Fruit fly (Drosophila melanogaster) whole organism, embryonic: ENCODE data around the gene ovm.
A peak's percentile ranks its signal among the peaks of the same experiment; 100 is the strongest.

Experiments used
- CG10147 ChIP-seq: fragments of 200-800 bp; sonication (Bioruptor generic); optimal IDR thresholded peaks from 2 replicates; lab custom pipeline; 2019; ENCODE audit warnings: missing biosample characterization, mild to moderate bottlenecking, missing genetic modification characterization, moderate library complexity
- CG10366 ChIP-seq: fragments of 200-800 bp; sonication (Bioruptor generic); IDR thresholded peaks from 2 replicates; pipeline ENCODE4 v1.3.6; 2022; ENCODE audit warnings: missing biosample characterization, missing genetic modification characterization
- CG10431 ChIP-seq: fragments of 200-800 bp; sonication (Bioruptor generic); optimal IDR thresholded peaks from 3 replicates; lab custom pipeline; 2018; ENCODE audit warnings: missing biosample characterization, mild to moderate bottlenecking, missing genetic modification characterization
- CG11398 ChIP-seq: fragments of 200-800 bp; sonication (Bioruptor generic); optimal IDR thresholded peaks from 2 replicates; lab custom pipeline; 2016; ENCODE audit warnings: missing biosample characterization, missing genetic modification characterization
- CG11723 ChIP-seq: fragments of 200-800 bp; sonication (Bioruptor generic); optimal IDR thresholded peaks from 2 replicates; lab custom pipeline; 2017; ENCODE audit warnings: missing biosample characterization, mild to moderate bottlenecking, missing genetic modification characterization
- CG12769 ChIP-seq: fragments of 200-800 bp; sonication (Bioruptor generic); optimal IDR thresholded peaks from 2 replicates; lab custom pipeline; 2019; ENCODE audit warnings: missing biosample characterization, mild to moderate bottlenecking, missing genetic modification characterization, moderate library complexity
- CG13624 ChIP-seq: fragments of 200-800 bp; sonication (Bioruptor generic); optimal IDR thresholded peaks from 2 replicates; lab custom pipeline; 2016; ENCODE audit warnings: missing biosample characterization, missing genetic modification characterization
- CG1647 ChIP-seq: fragments of 200-800 bp; sonication (Bioruptor generic); optimal IDR thresholded peaks from 3 replicates; lab custom pipeline; 2016; ENCODE audit warnings: missing biosample characterization, missing genetic modification characterization
- CG17385 ChIP-seq: fragments of 200-800 bp; sonication (Bioruptor generic); optimal IDR thresholded peaks from 3 replicates; lab custom pipeline; 2018; ENCODE audit warnings: missing biosample characterization, mild to moderate bottlenecking, missing genetic modification characterization
- CG18599 ChIP-seq: fragments of 200-800 bp; sonication (Bioruptor generic); optimal IDR thresholded peaks from 3 replicates; lab custom pipeline; 2017; ENCODE audit warnings: missing biosample characterization, missing genetic modification characterization, mild to moderate bottlenecking, moderate library complexity, missing genetic modification reagents
- CG18764 ChIP-seq: fragments of 200-800 bp; sonication (Bioruptor generic); optimal IDR thresholded peaks from 3 replicates; lab custom pipeline; 2016; ENCODE audit warnings: missing biosample characterization, missing genetic modification characterization
- CG2116 ChIP-seq: fragments of 200-800 bp; sonication (Bioruptor generic); optimal IDR thresholded peaks from 3 replicates; lab custom pipeline; 2018; ENCODE audit warnings: missing biosample characterization, mild to moderate bottlenecking, missing genetic modification characterization
- CG2889 ChIP-seq: fragments of 200-800 bp; sonication (Bioruptor generic); IDR thresholded peaks from 3 replicates; pipeline ENCODE4 v1.3.6; 2022; ENCODE audit warnings: missing biosample characterization, missing genetic modification characterization
- CG3163 ChIP-seq: fragments of 200-800 bp; sonication (Bioruptor generic); optimal IDR thresholded peaks from 3 replicates; lab custom pipeline; 2016; ENCODE audit warnings: missing biosample characterization, missing genetic modification characterization
- CG3407 ChIP-seq: fragments of 200-800 bp; sonication (Bioruptor generic); optimal IDR thresholded peaks from 2 replicates; lab custom pipeline; 2018; ENCODE audit warnings: missing biosample characterization, mild to moderate bottlenecking, missing genetic modification characterization
- CG6175 ChIP-seq: fragments of 200-800 bp; sonication (Bioruptor generic); IDR thresholded peaks from 3 replicates; pipeline ENCODE4 v1.3.6; 2022; ENCODE audit warnings: missing biosample characterization, missing genetic modification characterization
- CG6254 ChIP-seq: fragments of 200-800 bp; sonication (Bioruptor generic); optimal IDR thresholded peaks from 3 replicates; lab custom pipeline; 2017; ENCODE audit warnings: mild to moderate bottlenecking, missing biosample characterization, missing genetic modification reagents, missing genetic modification characterization
- CG6854 ChIP-seq: fragments of 200-800 bp; sonication (Bioruptor generic); optimal IDR thresholded peaks from 3 replicates; lab custom pipeline; 2017; ENCODE audit warnings: missing biosample characterization, mild to moderate bottlenecking, missing genetic modification characterization
- CG7987 ChIP-seq: fragments of 200-800 bp; sonication (Bioruptor generic); optimal IDR thresholded peaks from 2 replicates; lab custom pipeline; 2018; ENCODE audit warnings: missing biosample characterization, mild to moderate bottlenecking, missing genetic modification characterization, moderate library complexity
- CG9797 ChIP-seq: fragments of 200-800 bp; sonication (Bioruptor generic); optimal IDR thresholded peaks from 3 replicates; lab custom pipeline; 2018; ENCODE audit warnings: missing biosample characterization, mild to moderate bottlenecking, missing genetic modification characterization
- Deaf1 ChIP-seq: fragments of 200-800 bp; optimal IDR thresholded peaks from 3 replicates; lab custom pipeline; 2019; ENCODE audit warnings: missing biosample characterization, mild to moderate bottlenecking, missing genetic modification characterization, moderate library complexity
- Eip74EF ChIP-seq, 2 experiments: fragments of 200-800 bp in 1 of 2; fragments of >200 bp in 1 of 2; sonication (Bioruptor generic) in 1 of 2; optimal IDR thresholded peaks; 2 replicates each; lab custom pipeline; 2017 to 2019; ENCODE audit warnings: missing biosample characterization in 2 of 2, missing genetic modification characterization in 2 of 2, mild to moderate bottlenecking in 1 of 2, moderate library complexity in 1 of 2
- Hmr ChIP-seq: fragments of 200-800 bp; sonication (Bioruptor generic); optimal IDR thresholded peaks from 3 replicates; lab custom pipeline; 2017; ENCODE audit warnings: mild to moderate bottlenecking, missing biosample characterization, missing genetic modification reagents, missing genetic modification characterization
- Lim3 ChIP-seq: fragments of 200-800 bp; sonication (Bioruptor generic); IDR thresholded peaks from 2 replicates; pipeline ENCODE4 v1.3.6; 2022; ENCODE audit warnings: missing biosample characterization, missing genetic modification characterization
- Med ChIP-seq: fragments of 200-800 bp; sonication (Bioruptor generic); peaks from one replicate; lab custom pipeline; 2016; ENCODE audit warnings: missing biosample characterization, missing genetic modification characterization, mild to moderate bottlenecking, inconsistent platforms, moderate library complexity
- Mes4 ChIP-seq: fragments of 200-800 bp; sonication (Bioruptor generic); optimal IDR thresholded peaks from 2 replicates; lab custom pipeline; 2016; ENCODE audit warnings: missing biosample characterization, missing genetic modification characterization
- Neu2 ChIP-seq: fragments of 200-800 bp; sonication (Bioruptor generic); optimal IDR thresholded peaks from 3 replicates; lab custom pipeline; 2016; ENCODE audit warnings: missing biosample characterization, missing genetic modification characterization, borderline replicate concordance
- Oaz ChIP-seq: fragments of 200-800 bp; sonication (Bioruptor generic); IDR thresholded peaks from 2 replicates; pipeline ENCODE4 v1.3.6; 2022; ENCODE audit warnings: missing biosample characterization, missing genetic modification characterization
- Poxn ChIP-seq: fragments of 200-800 bp; sonication (Bioruptor generic); IDR thresholded peaks from 2 replicates; pipeline ENCODE4 v1.3.6; 2022; ENCODE audit warnings: missing biosample characterization, missing genetic modification characterization
- Sox102F ChIP-seq: fragments of 200-800 bp; sonication (Bioruptor generic); optimal IDR thresholded peaks from 2 replicates; lab custom pipeline; 2018; ENCODE audit warnings: missing biosample characterization, mild to moderate bottlenecking, missing genetic modification characterization, moderate library complexity
- bowl ChIP-seq: fragments of 200-800 bp; sonication (Bioruptor generic); IDR thresholded peaks from 2 replicates; pipeline ENCODE4 v1.3.6; 2022; ENCODE audit warnings: missing biosample characterization, missing genetic modification characterization
- chinmo ChIP-seq: fragments of 200-800 bp; sonication (Bioruptor generic); IDR thresholded peaks from 4 replicates; pipeline ENCODE4 v1.3.6; 2022; ENCODE audit warnings: missing biosample characterization, missing genetic modification characterization; ENCODE audit not compliant: partially characterized antibody
- dati ChIP-seq: fragments of 200-800 bp; sonication (Bioruptor generic); IDR thresholded peaks from 2 replicates; pipeline ENCODE4 v1.3.6; 2022; ENCODE audit warnings: missing biosample characterization, missing genetic modification characterization
- dmrt99B ChIP-seq: fragments of 200-800 bp; sonication (Bioruptor generic); optimal IDR thresholded peaks from 2 replicates; lab custom pipeline; 2018; ENCODE audit warnings: missing biosample characterization, mild to moderate bottlenecking, missing genetic modification characterization, moderate library complexity
- ftz-f1 ChIP-seq: fragments of 200-800 bp; sonication (Bioruptor generic); optimal IDR thresholded peaks from 2 replicates; lab custom pipeline; 2016; ENCODE audit warnings: missing biosample characterization, missing genetic modification characterization
- grn ChIP-seq: fragments of 200-800 bp; sonication (Bioruptor generic); optimal IDR thresholded peaks from 3 replicates; lab custom pipeline; 2017; ENCODE audit warnings: missing biosample characterization, missing genetic modification characterization
- hkb ChIP-seq, 2 experiments: fragments of 200-800 bp in 1 of 2; fragments of >200 bp in 1 of 2; sonication (Bioruptor generic) in 1 of 2; IDR thresholded peaks in 1 of 2; optimal IDR thresholded peaks in 1 of 2; 2 replicates each; pipeline versions ENCODE4 v1.3.6 to Lab custom; 2017 to 2022; ENCODE audit warnings: missing biosample characterization in 1 of 2, missing genetic modification characterization in 1 of 2
- knrl ChIP-seq: fragments of 200-800 bp; sonication (Bioruptor generic); IDR thresholded peaks from 3 replicates; pipeline ENCODE4 v1.3.6; 2022; ENCODE audit warnings: missing biosample characterization, missing genetic modification characterization; ENCODE audit not compliant: partially characterized antibody
- maf-S ChIP-seq: fragments of 200-800 bp; sonication (Bioruptor generic); optimal IDR thresholded peaks from 2 replicates; lab custom pipeline; 2016; ENCODE audit warnings: missing biosample characterization, missing genetic modification characterization
- nerfin-2 ChIP-seq: fragments of 200-800 bp; sonication (Bioruptor generic); IDR thresholded peaks from 2 replicates; pipeline ENCODE4 v1.3.6; 2022; ENCODE audit warnings: missing biosample characterization, missing genetic modification characterization; ENCODE audit not compliant: partially characterized antibody
- onecut ChIP-seq: fragments of 200-800 bp; sonication (Bioruptor generic); IDR thresholded peaks from 2 replicates; pipeline ENCODE4 v1.3.6; 2022; ENCODE audit warnings: missing biosample characterization, missing genetic modification characterization
- org-1 ChIP-seq: fragments of 200-800 bp; sonication (Bioruptor generic); optimal IDR thresholded peaks from 2 replicates; lab custom pipeline; 2017; ENCODE audit warnings: missing biosample characterization, missing genetic modification characterization
- pum ChIP-seq: fragments of 200-800 bp; sonication (Bioruptor generic); optimal IDR thresholded peaks from 2 replicates; lab custom pipeline; 2016; ENCODE audit warnings: missing biosample characterization, missing genetic modification characterization
- run ChIP-seq: fragments of 200-800 bp; sonication (Bioruptor generic); optimal IDR thresholded peaks from 3 replicates; lab custom pipeline; 2018; ENCODE audit warnings: missing biosample characterization, mild to moderate bottlenecking, missing genetic modification characterization
- sens-2 ChIP-seq: fragments of 200-800 bp; sonication (Bioruptor generic); IDR thresholded peaks from 2 replicates; pipeline ENCODE4 v1.3.6; 2022; ENCODE audit warnings: missing biosample characterization, missing genetic modification characterization
- so ChIP-seq: fragments of 200-800 bp; sonication (Bioruptor generic); IDR thresholded peaks from 3 replicates; pipeline ENCODE4 v1.3.6; 2022; ENCODE audit warnings: missing biosample characterization, missing genetic modification characterization
- sob ChIP-seq: fragments of 200-800 bp; sonication (Bioruptor generic); IDR thresholded peaks from 2 replicates; pipeline ENCODE4 v1.3.6; 2022; ENCODE audit warnings: missing biosample characterization, missing genetic modification characterization
- sug ChIP-seq: fragments of 200-800 bp; optimal IDR thresholded peaks from 2 replicates; lab custom pipeline; 2019; ENCODE audit warnings: missing biosample characterization, mild to moderate bottlenecking, missing genetic modification characterization, moderate library complexity
- tll ChIP-seq, 2 experiments: fragments of 200-800 bp in 1 of 2; fragments of >200 bp in 1 of 2; sonication (Bioruptor generic) in 1 of 2; optimal IDR thresholded peaks; 2 replicates each; lab custom pipeline; 2017 to 2019; ENCODE audit warnings: missing biosample characterization in 2 of 2, missing genetic modification characterization in 2 of 2, mild to moderate bottlenecking in 1 of 2, moderate library complexity in 1 of 2
- vnd ChIP-seq: fragments of 200-800 bp; sonication (Bioruptor generic); IDR thresholded peaks from 3 replicates; pipeline ENCODE4 v1.3.6; 2022; ENCODE audit warnings: missing biosample characterization, missing genetic modification characterization; ENCODE audit not compliant: partially characterized antibody

The ovm gene

dm6 chr2L:114429-114828 is 26.4 kb downstream of the ovm start, which contains the start of gene ND-15 (continued):
- TF ChIP-seq CG12769 (tag; lab: Kevin White, UChicago), result peak; percentile 74
- no peak for TF ChIP-seq Eip74EF (GFP tag; optimal IDR thresholded peaks at IDR 0.05; lab: Kevin White, UChicago)
- peak; percentile 84; the same call in 2 of the 4 replicates for TF ChIP-seq chinmo (GFP tag; lab: Robert Waterston, UW)
- 0 out of 2 replicates have a peak, but pooled peaks have one; percentile 31 for TF ChIP-seq nerfin-2 (GFP tag; lab: Robert Waterston, UW)
- TF ChIP-seq pum (GFP tag; lab: Kevin White, UChicago), result no peak
- TF ChIP-seq Sox102F, result no peak
- TF ChIP-seq CG11398 (GFP tag; lab: Kevin White, UChicago), result no peak
- TF ChIP-seq CG6254 (GFP tag; lab: Kevin White, UChicago), result no peak
- TF ChIP-seq run, result no peak
- no peak for TF ChIP-seq CG6175
- TF ChIP-seq CG7987, result no peak
- no peak for TF ChIP-seq CG2889 (GFP tag; lab: Robert Waterston, UW)
- TF ChIP-seq dmrt99B (tag; lab: Kevin White, UChicago), result no peak
- no peak for TF ChIP-seq tll (GFP tag; optimal IDR thresholded peaks at IDR 0.05; lab: Kevin White, UChicago)
- no peak for TF ChIP-seq CG3407 (GFP tag; lab: Kevin White, UChicago)
- peak; percentile 74 for TF ChIP-seq Med (GFP tag; lab: Kevin White, UChicago)
- no peak for TF ChIP-seq grn (GFP tag; lab: Kevin White, UChicago)
- TF ChIP-seq Hmr, result no peak
- peak; percentile 73; the same call in 2 of the 3 replicates for TF ChIP-seq knrl
- TF ChIP-seq CG17385 (GFP tag; lab: Kevin White, UChicago), result no peak
- no peak for TF ChIP-seq Deaf1 (tag; lab: Kevin White, UChicago)
- no peak for TF ChIP-seq CG11723 (GFP tag; lab: Kevin White, UChicago)
- no peak for TF ChIP-seq Neu2 (GFP tag; lab: Kevin White, UChicago)
- TF ChIP-seq CG10366, result no peak
- no peak for TF ChIP-seq ftz-f1 (GFP tag; lab: Kevin White, UChicago)
- no peak for TF ChIP-seq bowl (GFP tag; lab: Robert Waterston, UW)
- TF ChIP-seq sens-2 (GFP tag; lab: Robert Waterston, UW), result no peak
- TF ChIP-seq CG10431, result no peak
- TF ChIP-seq CG9797 (GFP tag; lab: Kevin White, UChicago), result no peak
- peak; percentile 66 for TF ChIP-seq vnd
- 0 out of 2 replicates have a peak, but pooled peaks have one; percentile 15 for TF ChIP-seq sob (GFP tag; lab: Robert Waterston, UW)
- TF ChIP-seq onecut (GFP tag; lab: Robert Waterston, UW), result no peak
- TF ChIP-seq CG6854 (GFP tag; lab: Kevin White, UChicago), result no peak
- TF ChIP-seq CG2116 (GFP tag; lab: Kevin White, UChicago), result peak; percentile 93
- no peak for TF ChIP-seq CG13624 (GFP tag; lab: Kevin White, UChicago)
- TF ChIP-seq dati (GFP tag; lab: Robert Waterston, UW), result no peak
- TF ChIP-seq CG1647 (GFP tag; lab: Kevin White, UChicago), result no peak
- no peak for TF ChIP-seq Mes4 (GFP tag; lab: Kevin White, UChicago)
- TF ChIP-seq Lim3 (GFP tag; lab: Robert Waterston, UW), result no peak
- TF ChIP-seq CG18764 (GFP tag; lab: Kevin White, UChicago), result no peak
- TF ChIP-seq Poxn (GFP tag; lab: Robert Waterston, UW), result no peak
- no peak for TF ChIP-seq hkb (optimal IDR thresholded peaks at IDR 0.05; lab: Kevin White, UChicago)
- no peak for TF ChIP-seq hkb (GFP tag; IDR thresholded peaks at IDR 0.05; lab: Robert Waterston, UW)
- TF ChIP-seq org-1 (GFP tag; lab: Kevin White, UChicago), result no peak
- TF ChIP-seq so, result no peak
- no peak for TF ChIP-seq maf-S (GFP tag; lab: Kevin White, UChicago)
- TF ChIP-seq Oaz (GFP tag; lab: Robert Waterston, UW), result no peak
- no peak for TF ChIP-seq sug (tag; lab: Kevin White, UChicago)
- TF ChIP-seq CG18599, result no peak
- no peak for TF ChIP-seq CG10147
- no peak for TF ChIP-seq CG3163 (GFP tag; lab: Kevin White, UChicago)
